Worm (Caenorhabditis elegans): ENCODE data around the gene sly-1.

- no peak for TF ChIP-seq nhr-237 (tag; optimal IDR thresholded peaks at IDR 0.05)
- no peak for TF ChIP-seq ztf-11 (tag; optimal IDR thresholded peaks at IDR 0.05)
- no peak for TF ChIP-seq jun-1 (tag; optimal IDR thresholded peaks at IDR 0.05)
- TF ChIP-seq elt-3 (tag; optimal IDR thresholded peaks at IDR 0.05): no peak
These were observed 14.4 kb downstream of the sly-1 start for ce11 chrIII:10521219-10521618.

Data from whole organism, L3 larva.